Worm (Caenorhabditis elegans): Measurements from ENCODE around the gene srh-75.

ce11 chrV:11043767-11044166 is 13.2 kb downstream of the srh-75 start, which contains the start of gene C45B11.6:
- TF ChIP-seq ama-1 (optimal IDR thresholded peaks at IDR 0.05): no peak
- TF ChIP-seq ama-1 (GFP tag; optimal IDR thresholded peaks at IDR 0.05): no peak
- no peak for TF ChIP-seq lin-54 (GFP tag; optimal IDR thresholded peaks at IDR 0.05)
- TF ChIP-seq unc-62 (GFP tag; optimal IDR thresholded peaks at IDR 0.05): no peak
